Worm (Caenorhabditis elegans) whole organism, early embryonic: ENCODE data around the gene ZK1321.4.
A peak's percentile ranks its signal among the peaks of the same experiment; 100 is the strongest.

Experiments
- B0310.2 ChIP-seq: sonication (generic microtip); optimal IDR thresholded peaks from 2 replicates; lab custom pipeline; 2016; ENCODE audit warnings: mild to moderate bottlenecking, missing genetic modification characterization, missing compliant biosample characterization
- F13C5.2 ChIP-seq: sonication (generic microtip); optimal IDR thresholded peaks from 2 replicates; lab custom pipeline; 2017; ENCODE audit warnings: mild to moderate bottlenecking, missing genetic modification characterization, inconsistent platforms, missing compliant biosample characterization
- aly-1 ChIP-seq: sonication (generic microtip); optimal IDR thresholded peaks from 2 replicates; lab custom pipeline; 2016; ENCODE audit warnings: missing genetic modification characterization, missing compliant biosample characterization
- ama-1 ChIP-seq: fragments of 150-350 bp; optimal IDR thresholded peaks from 2 replicates; lab custom pipeline; 2014
- ceh-13 ChIP-seq: fragments of 200-800 bp; sonication (Bioruptor generic); optimal IDR thresholded peaks from 2 replicates; lab custom pipeline; 2018; ENCODE audit warnings: mild to moderate bottlenecking, missing genetic modification characterization, missing compliant biosample characterization
- ceh-36 ChIP-seq: sonication (generic microtip); optimal IDR thresholded peaks from 2 replicates; lab custom pipeline; 2016; ENCODE audit warnings: missing genetic modification characterization, inconsistent platforms, missing compliant biosample characterization
- ets-7 ChIP-seq: sonication (generic microtip); optimal IDR thresholded peaks from 2 replicates; lab custom pipeline; 2016; ENCODE audit warnings: missing genotype, missing genetic modification characterization, missing compliant biosample characterization
- flt-1 ChIP-seq: fragments of 200-800 bp; sonication (Bioruptor generic); IDR thresholded peaks from 2 replicates; pipeline ENCODE4 v1.3.6; 2022; ENCODE audit warnings: missing genetic modification characterization, missing compliant biosample characterization
- hmbx-1 ChIP-seq: sonication (generic microtip); optimal IDR thresholded peaks from 2 replicates; lab custom pipeline; 2016; ENCODE audit warnings: mild to moderate bottlenecking, missing genetic modification characterization, missing compliant biosample characterization
- hmg-4 ChIP-seq: fragments of 200-800 bp; sonication (Bioruptor generic); optimal IDR thresholded peaks from 2 replicates; lab custom pipeline; 2018; ENCODE audit warnings: mild to moderate bottlenecking, missing genetic modification characterization, missing compliant biosample characterization
- hnd-1 ChIP-seq: sonication (generic microtip); optimal IDR thresholded peaks from 2 replicates; lab custom pipeline; 2016; ENCODE audit warnings: missing genetic modification characterization, missing compliant biosample characterization
- pes-1 ChIP-seq: fragments of 200-800 bp; sonication (Bioruptor generic); IDR thresholded peaks from 2 replicates; pipeline ENCODE4 v1.3.6; 2022; ENCODE audit warnings: missing genetic modification reagents, missing genetic modification characterization, missing compliant biosample characterization
- scrt-1 ChIP-seq: fragments of 200-800 bp; sonication (Bioruptor generic); IDR thresholded peaks from 2 replicates; pipeline ENCODE4 v1.3.6; 2022; ENCODE audit warnings: missing genetic modification characterization, missing compliant biosample characterization
- sea-1 ChIP-seq: fragments of 200-800 bp; sonication (Bioruptor generic); conservative IDR thresholded peaks from 2 replicates; pipeline ENCODE4 v1.3.6; 2022; ENCODE audit warnings: missing genetic modification characterization, missing compliant biosample characterization
- tbx-11 ChIP-seq: fragments of 200-800 bp; sonication (Bioruptor generic); IDR thresholded peaks from 2 replicates; pipeline ENCODE4 v1.3.6; 2022; ENCODE audit warnings: missing genetic modification characterization, missing compliant biosample characterization
- tbx-37 ChIP-seq: fragments of 200-800 bp; sonication (Bioruptor generic); conservative IDR thresholded peaks from 2 replicates; pipeline ENCODE4 v1.3.6; 2022; ENCODE audit warnings: missing genetic modification reagents, missing genetic modification characterization, missing compliant biosample characterization
- tra-4 ChIP-seq: sonication (generic microtip); optimal IDR thresholded peaks from 2 replicates; lab custom pipeline; 2017; ENCODE audit warnings: missing genetic modification characterization, missing compliant biosample characterization

The ZK1321.4 gene

DNA sequence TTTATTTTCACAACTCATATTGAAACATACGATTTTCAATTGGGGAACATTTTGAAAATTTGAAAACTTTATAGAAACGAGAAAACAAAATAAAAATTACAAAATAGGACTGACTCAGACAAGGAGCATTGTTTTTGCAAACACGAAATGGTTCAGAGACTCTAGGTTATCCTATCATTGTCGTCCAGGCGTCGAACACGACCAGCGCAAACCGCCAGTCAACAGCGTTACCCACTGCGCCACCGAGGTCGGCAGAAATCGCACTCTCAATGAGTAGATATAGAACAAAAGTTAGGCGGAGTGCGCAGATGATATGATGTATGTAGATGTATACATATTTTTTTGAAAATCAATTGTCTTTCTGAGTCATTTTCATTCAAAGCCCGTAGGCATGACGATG is 911 bp upstream of the ZK1321.4 start:
- TF ChIP-seq pes-1 (GFP tag; lab: Robert Waterston, UW) (peak; percentile 91), ceh-13 (GFP tag; lab: Kevin White, UChicago) (peak; percentile 79), ceh-36 (peak; percentile 68), tbx-11 (GFP tag; lab: Robert Waterston, UW) (peak; percentile 90), ama-1 (lab: Kevin White, UChicago) (no peak), hmg-4 (GFP tag; lab: Kevin White, UChicago) (no peak), sea-1 (GFP tag; lab: Robert Waterston, UW) (peak; percentile 92), tra-4 (tag; lab: Kevin White, UChicago) (peak; percentile 56), F13C5.2 (tag; lab: Kevin White, UChicago) (peak; percentile 86), flt-1 (GFP tag; lab: Robert Waterston, UW) (peak; percentile 87), scrt-1 (GFP tag; lab: Robert Waterston, UW) (peak; percentile 92), aly-1 (tag; lab: Kevin White, UChicago) (peak; percentile 87), hnd-1 (tag; lab: Kevin White, UChicago) (peak; percentile 60), hmbx-1 (peak; percentile 67), ets-7 (tag; lab: Kevin White, UChicago) (peak; percentile 60), B0310.2 (tag; lab: Kevin White, UChicago) (peak; percentile 71), tbx-37 (peak; percentile 87)

- TF ChIP-seq aly-1 (tag; lab: Kevin White, UChicago) (no peak), ceh-36 (no peak), hmg-4 (GFP tag; lab: Kevin White, UChicago) (no peak), F13C5.2 (tag; lab: Kevin White, UChicago) (no peak)
Measured at ce11 chrII:9769797-9770520, 3.8 kb downstream of the ZK1321.4 start, which contains the start of gene aqp-10. aqp-10 (minus strand) TSS chrII:9769847.

DNA sequence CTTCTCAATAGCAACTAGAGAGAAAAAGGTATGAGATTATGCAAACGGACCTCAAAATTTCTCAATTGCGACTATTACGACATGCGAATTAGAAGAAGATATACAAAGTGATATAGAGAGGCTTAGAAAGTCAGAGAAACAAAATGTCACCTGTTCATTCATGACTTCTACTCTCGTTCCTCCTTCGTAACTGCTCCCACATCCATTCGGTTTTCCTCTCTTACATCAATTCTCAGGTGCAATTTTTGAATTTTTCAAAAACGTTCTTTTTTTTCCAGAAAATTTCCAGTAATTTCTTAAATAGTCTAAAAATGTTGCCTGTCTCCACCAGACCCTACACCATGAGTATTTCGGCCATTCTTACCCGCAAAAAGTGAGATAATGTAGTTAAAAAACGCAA is 9.0 kb downstream of the ZK1321.4 start:
- TF ChIP-seq pes-1 (GFP tag; lab: Robert Waterston, UW): no peak

DNA sequence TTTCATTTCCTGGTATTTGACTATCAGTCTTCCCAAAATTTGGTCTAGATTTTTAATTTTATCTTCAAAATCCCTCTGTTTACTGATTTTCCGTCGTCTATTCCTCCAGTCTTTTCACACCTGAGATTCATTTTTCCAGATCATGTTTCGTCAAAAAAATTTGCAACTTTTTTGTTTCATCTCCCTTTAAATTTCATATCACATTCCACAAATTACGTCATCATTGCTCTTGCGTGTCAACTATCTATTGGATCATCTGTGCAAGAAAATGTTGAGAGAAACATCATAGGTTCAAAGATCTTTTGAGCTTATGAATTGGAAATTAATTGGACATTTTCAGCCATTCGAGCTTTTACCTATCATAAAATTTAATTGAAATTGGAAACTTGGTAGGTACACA is 14.4 kb downstream of the ZK1321.4 start:
- no peak for TF ChIP-seq ceh-36
- TF ChIP-seq ceh-13 (GFP tag; lab: Kevin White, UChicago): no peak
- no peak for TF ChIP-seq scrt-1 (GFP tag; lab: Robert Waterston, UW)
- TF ChIP-seq B0310.2 (tag; lab: Kevin White, UChicago): no peak
- TF ChIP-seq tbx-11 (GFP tag; lab: Robert Waterston, UW): no peak
- no peak for TF ChIP-seq tra-4 (tag; lab: Kevin White, UChicago)

DNA sequence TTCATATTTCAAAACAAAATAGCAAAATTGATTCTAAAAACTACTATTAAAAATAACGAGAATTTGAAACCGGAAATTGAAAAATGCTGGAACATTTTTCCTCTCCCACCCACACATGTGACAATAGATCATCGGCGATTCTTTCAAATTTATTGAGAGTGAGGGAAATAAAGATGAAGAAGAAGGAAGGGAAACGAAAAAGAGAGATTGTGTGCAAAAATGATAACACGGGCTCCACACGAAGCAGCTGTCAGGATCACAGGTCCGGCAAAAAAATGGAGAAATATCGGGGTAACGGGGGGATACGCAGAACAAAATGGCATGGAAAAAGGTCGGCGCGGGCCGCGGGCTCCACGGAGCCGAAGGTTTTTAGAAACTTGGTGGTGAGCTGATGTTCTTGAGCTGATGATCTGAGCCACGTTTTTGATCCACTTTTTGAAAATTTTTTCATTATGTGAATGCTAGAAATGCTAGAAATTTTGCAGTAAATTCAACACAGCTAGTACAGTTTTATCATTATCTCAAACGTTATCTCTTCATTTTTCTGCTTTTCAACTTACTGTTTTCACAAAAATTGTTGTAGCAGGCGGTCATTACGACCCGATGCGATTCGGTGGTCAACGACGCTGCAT is 16.0 kb downstream of the ZK1321.4 start, which contains the start of gene shk-1:
TSS of gene shk-1 (plus strand) at position 582 of the 632 bp plus-strand sequence.
- TF ChIP-seq scrt-1 (GFP tag; lab: Robert Waterston, UW) (no peak), tra-4 (tag; lab: Kevin White, UChicago) (no peak), hnd-1 (tag; lab: Kevin White, UChicago) (no peak)

DNA sequence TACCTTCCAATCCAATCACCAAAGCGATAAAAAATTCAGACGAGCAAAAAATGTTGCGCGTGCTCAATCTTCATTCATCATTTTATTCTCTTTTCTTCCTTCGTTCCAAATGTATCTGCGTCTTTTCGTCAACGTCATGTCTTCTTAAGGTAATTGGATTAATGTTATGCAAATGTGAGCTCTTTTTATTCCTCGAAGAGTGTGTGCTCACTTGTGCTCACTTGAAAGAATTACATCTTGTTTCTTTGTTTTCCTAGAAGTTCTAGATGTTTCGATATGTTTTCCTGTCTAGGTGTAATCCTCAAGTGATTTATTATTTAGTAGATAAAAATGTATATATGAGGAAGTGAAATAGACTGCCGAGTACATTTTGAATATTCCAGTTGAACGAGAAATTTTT is 18.3 kb downstream of the ZK1321.4 start:
- TF ChIP-seq flt-1 (GFP tag; lab: Robert Waterston, UW) (no peak), B0310.2 (tag; lab: Kevin White, UChicago) (no peak), sea-1 (GFP tag; lab: Robert Waterston, UW) (no peak), pes-1 (GFP tag; lab: Robert Waterston, UW) (no peak), ets-7 (tag; lab: Kevin White, UChicago) (no peak), scrt-1 (GFP tag; lab: Robert Waterston, UW) (no peak), tbx-37 (no peak), hmbx-1 (no peak), tbx-11 (GFP tag; lab: Robert Waterston, UW) (no peak)

ce11 chrII:9753730-9754129 is 20.0 kb downstream of the ZK1321.4 start, which contains the start of gene ZK1321.1:
ZK1321.1 (plus strand) TSS chrII:9754030.
- no peak for TF ChIP-seq aly-1 (tag; lab: Kevin White, UChicago)
- TF ChIP-seq hmbx-1: no peak
- no peak for TF ChIP-seq scrt-1 (GFP tag; lab: Robert Waterston, UW)
- TF ChIP-seq tra-4 (tag; lab: Kevin White, UChicago): no peak
- no peak for TF ChIP-seq ceh-36
- TF ChIP-seq hnd-1 (tag; lab: Kevin White, UChicago): no peak
- TF ChIP-seq ama-1 (lab: Kevin White, UChicago): no peak
- no peak for TF ChIP-seq F13C5.2 (tag; lab: Kevin White, UChicago)
- no peak for TF ChIP-seq hmg-4 (GFP tag; lab: Kevin White, UChicago)
- TF ChIP-seq B0310.2 (tag; lab: Kevin White, UChicago): no peak
- no peak for TF ChIP-seq sea-1 (GFP tag; lab: Robert Waterston, UW)
- TF ChIP-seq tbx-37: no peak
- TF ChIP-seq ets-7 (tag; lab: Kevin White, UChicago): no peak

- TF ChIP-seq pes-1 (GFP tag; lab: Robert Waterston, UW) (no peak), flt-1 (GFP tag; lab: Robert Waterston, UW) (no peak), ets-7 (tag; lab: Kevin White, UChicago) (no peak), hmg-4 (GFP tag; lab: Kevin White, UChicago) (no peak), tbx-11 (GFP tag; lab: Robert Waterston, UW) (no peak), aly-1 (tag; lab: Kevin White, UChicago) (no peak), ama-1 (lab: Kevin White, UChicago) (no peak), B0310.2 (tag; lab: Kevin White, UChicago) (no peak), ceh-13 (GFP tag; lab: Kevin White, UChicago) (no peak), tra-4 (tag; lab: Kevin White, UChicago) (no peak), hmbx-1 (no peak), hnd-1 (tag; lab: Kevin White, UChicago) (no peak), sea-1 (GFP tag; lab: Robert Waterston, UW) (no peak)
Measured at ce11 chrII:9753056-9753455, 20.7 kb downstream of the ZK1321.4 start, which contains the start of gene Y53C12B.7. Y53C12B.7 (minus strand) TSS chrII:9753218.
